Fruit fly (Drosophila melanogaster): ENCODE measurements around the gene Akap200.

Gene Akap200

DNA sequence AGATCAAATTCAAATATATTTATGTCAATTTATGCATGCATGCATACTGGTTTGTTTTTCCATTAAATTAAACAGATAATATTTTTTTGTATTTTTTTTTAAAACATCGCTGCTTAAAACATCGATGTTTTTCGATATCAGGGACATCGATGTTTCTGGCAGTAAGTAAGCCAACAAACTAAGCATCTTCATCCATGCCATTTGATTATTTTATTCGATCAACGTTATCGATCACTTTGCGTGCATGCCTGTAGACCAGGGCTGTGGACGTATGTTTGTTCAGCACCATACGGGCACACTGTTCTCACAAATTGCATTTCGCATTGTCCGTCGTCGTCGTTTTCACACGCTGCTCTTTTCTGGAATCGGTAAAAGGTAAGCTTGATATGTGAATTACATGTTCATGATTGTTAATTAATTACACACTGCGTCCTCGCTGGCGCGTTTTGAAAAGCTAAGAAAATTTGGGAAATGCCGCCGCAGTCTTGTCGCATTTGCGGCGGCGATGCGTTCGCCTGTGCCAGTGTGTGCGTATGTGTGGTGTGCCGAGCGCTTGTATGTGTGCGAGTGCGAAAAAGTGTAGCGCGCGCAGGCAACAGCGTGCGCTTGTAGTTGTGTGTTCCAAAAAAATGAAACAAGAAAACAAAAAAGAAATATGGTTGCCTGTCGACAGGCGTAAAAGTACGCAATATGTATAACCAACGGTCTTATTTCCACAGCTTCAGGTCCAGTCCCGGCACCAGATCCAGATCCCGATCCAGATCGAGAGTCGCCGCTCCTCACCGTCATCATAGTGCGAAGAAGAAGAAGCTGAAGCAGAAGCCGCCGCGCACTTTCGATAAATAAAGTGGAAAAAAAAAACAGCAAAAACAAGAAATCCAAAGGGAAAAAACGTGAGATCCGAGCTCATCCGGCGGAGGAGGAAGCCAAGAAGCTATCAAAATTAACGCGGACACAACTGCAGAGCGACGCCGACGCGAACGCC is 11.9 kb upstream of the Akap200 start, which contains the start of gene emb (continued):
- TF ChIP-seq CG2712 (tag; optimal IDR thresholded peaks at IDR 0.05) (peak; percentile 68), CrebB (tag; optimal IDR thresholded peaks at IDR 0.05) (peak; percentile 33), CG16813 (GFP tag; IDR thresholded peaks at IDR 0.05; ENCODE audit: partially characterized antibody) (peak; percentile 97), inv (GFP tag; IDR thresholded peaks at IDR 0.05; ENCODE audit: partially characterized antibody) (peak; percentile 90), Doc2 (GFP tag; IDR thresholded peaks at IDR 0.05) (no peak), CG15479 (GFP tag; optimal IDR thresholded peaks at IDR 0.05) (no peak), ewg (GFP tag; optimal IDR thresholded peaks at IDR 0.05) (peak; percentile 53), CG12659 (GFP tag; optimal IDR thresholded peaks at IDR 0.05) (peak; percentile 93), Med (GFP tag) (peak; percentile 93), sens (GFP tag) (peak; percentile 88), CG9797 (GFP tag; optimal IDR thresholded peaks at IDR 0.05) (peak; percentile 94), ato (GFP tag; IDR thresholded peaks at IDR 0.05; ENCODE audit: partially characterized antibody) (peak; percentile 99), CG4820 (GFP tag; optimal IDR thresholded peaks at IDR 0.05) (peak; percentile 48), Taf1 (GFP tag; IDR thresholded peaks at IDR 0.05) (0 out of 2 replicates have a peak, but pooled peaks have one; percentile 24), NFAT (GFP tag; IDR thresholded peaks at IDR 0.05) (peak; percentile 58), prd (optimal IDR thresholded peaks at IDR 0.05) (no peak), prd (GFP tag; IDR thresholded peaks at IDR 0.05) (peak; percentile 31; the same call in 1 of the 3 replicates), CG2116 (GFP tag; optimal IDR thresholded peaks at IDR 0.05) (peak; percentile 100), cg (GFP tag; optimal IDR thresholded peaks at IDR 0.05) (peak; percentile 99), aop (GFP tag; IDR thresholded peaks at IDR 0.05) (0 out of 2 replicates have a peak, but pooled peaks have one; percentile 30), CG33557 (GFP tag; optimal IDR thresholded peaks at IDR 0.05) (no peak), otp (GFP tag; IDR thresholded peaks at IDR 0.05) (0 out of 3 replicates have a peak, but pooled peaks have one; percentile 9), CG33213 (GFP tag; optimal IDR thresholded peaks at IDR 0.05) (peak; percentile 89), ro (GFP tag; IDR thresholded peaks at IDR 0.05) (no peak), CG12071 (GFP tag; optimal IDR thresholded peaks at IDR 0.05) (no peak), CG10979 (tag; optimal IDR thresholded peaks at IDR 0.05) (peak; percentile 11), Trl (optimal IDR thresholded peaks at IDR 0.05) (no peak), Trl (GFP tag; optimal IDR thresholded peaks at IDR 0.05) (peak; percentile 50), CG13775 (GFP tag; optimal IDR thresholded peaks at IDR 0.05) (peak; percentile 55), crc (GFP tag; optimal IDR thresholded peaks at IDR 0.05) (no peak), CG14014 (GFP tag; IDR thresholded peaks at IDR 0.05) (0 out of 2 replicates have a peak, but pooled peaks have one; percentile 19), Adf1 (GFP tag; IDR thresholded peaks at IDR 0.05) (peak; percentile 42; the same call in 1 of the 2 replicates), CG30431 (GFP tag; optimal IDR thresholded peaks at IDR 0.05) (no peak), fd96Cb (tag; optimal IDR thresholded peaks at IDR 0.05) (peak; percentile 7), caup (GFP tag; optimal IDR thresholded peaks at IDR 0.05; ENCODE audit: severe bottlenecking) (peak; percentile 36), eve (GFP tag; optimal IDR thresholded peaks at IDR 0.05) (no peak), CG2889 (GFP tag; IDR thresholded peaks at IDR 0.05) (no peak), CG6254 (GFP tag; optimal IDR thresholded peaks at IDR 0.05) (no peak), CG6765 (GFP tag; optimal IDR thresholded peaks at IDR 0.05) (no peak), CG6272 (GFP tag; IDR thresholded peaks at IDR 0.05) (no peak), CG12104 (GFP tag; optimal IDR thresholded peaks at IDR 0.05) (peak; percentile 52), CG10654 (GFP tag; optimal IDR thresholded peaks at IDR 0.05) (peak; percentile 7), CG11398 (GFP tag; optimal IDR thresholded peaks at IDR 0.05) (no peak), CG11093 (GFP tag; IDR thresholded peaks at IDR 0.05) (no peak), bab2 (GFP tag; optimal IDR thresholded peaks at IDR 0.05) (peak; percentile 43), Side (GFP tag; optimal IDR thresholded peaks at IDR 0.05) (no peak), CG2120 (GFP tag; optimal IDR thresholded peaks at IDR 0.05) (peak; percentile 70), Bdp1 (GFP tag; optimal IDR thresholded peaks at IDR 0.05) (peak; percentile 23), Gsc (GFP tag; IDR thresholded peaks at IDR 0.05) (no peak)

Data from whole organism, embryonic.